Fruit fly (Drosophila melanogaster): ENCODE measurements around the gene eg.
A peak's percentile ranks its signal among the peaks of the same experiment; 100 is the strongest.

eg gene

DNA sequence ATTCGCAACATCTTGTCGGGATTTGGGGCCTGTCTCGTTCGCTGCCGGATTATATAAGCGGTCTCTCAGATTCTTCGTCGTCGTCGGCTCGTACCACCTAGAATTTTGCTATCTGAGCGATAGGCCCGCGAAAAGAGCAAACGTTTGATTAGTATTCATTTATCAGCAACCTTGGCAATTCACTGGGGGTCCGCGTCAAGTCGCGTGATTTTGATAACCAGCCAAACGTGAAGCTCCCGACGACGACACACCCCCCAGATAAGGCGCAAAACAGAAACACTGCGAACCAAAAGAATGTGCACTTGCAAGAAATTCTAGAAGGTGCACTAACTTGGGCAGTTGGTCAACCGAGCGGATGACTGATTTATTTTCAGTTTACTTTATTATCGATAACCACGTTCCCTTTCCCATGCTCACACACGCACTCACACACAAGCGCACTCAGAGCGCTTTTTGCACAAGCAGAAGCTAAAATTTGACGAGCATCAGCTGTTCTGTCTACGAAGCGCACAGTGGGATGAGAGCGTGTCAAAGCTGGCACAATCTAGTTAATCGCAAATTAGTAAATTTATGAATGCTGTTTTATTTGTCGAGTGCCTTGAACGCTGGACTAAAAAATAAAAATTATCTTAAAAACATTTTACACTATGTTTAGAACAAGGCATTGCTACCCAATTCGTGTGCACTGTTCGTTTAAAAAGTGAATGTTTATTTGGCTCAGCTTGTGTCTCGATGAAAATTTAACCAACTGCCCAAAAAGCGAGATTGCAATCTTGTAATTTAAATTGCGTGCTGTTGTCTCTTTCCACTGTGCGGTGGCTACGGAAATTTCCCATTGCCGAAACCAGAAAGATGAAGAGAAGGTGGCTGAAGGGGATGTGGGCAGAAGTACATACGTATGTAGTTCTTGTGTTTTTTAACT is 31.5 kb downstream of the eg start:
- TF ChIP-seq Kr (GFP tag; optimal IDR thresholded peaks at IDR 0.05) (no peak), CG12659 (GFP tag; optimal IDR thresholded peaks at IDR 0.05) (peak; percentile 95), eve (GFP tag; optimal IDR thresholded peaks at IDR 0.05) (peak in 1 of 2 experiments; percentile 55), dan (GFP tag; IDR thresholded peaks at IDR 0.05) (peak; percentile 65; the same call in 1 of the 2 replicates), CG34224 (GFP tag; IDR thresholded peaks at IDR 0.05; ENCODE audit: partially characterized antibody) (no peak), CG11504 (tag; optimal IDR thresholded peaks at IDR 0.05) (peak; percentile 95), gcm (GFP tag; optimal IDR thresholded peaks at IDR 0.05) (peak; percentile 90), Hr3 (GFP tag; optimal IDR thresholded peaks at IDR 0.05) (peak; percentile 91), Dip2 (GFP tag; IDR thresholded peaks at IDR 0.05) (peak; percentile 66; the same call in 1 of the 2 replicates), esg (GFP tag; conservative IDR thresholded peaks at IDR 0.05) (peak; percentile 87), CG4820 (GFP tag; optimal IDR thresholded peaks at IDR 0.05) (peak; percentile 94), ash1 (GFP tag; optimal IDR thresholded peaks at IDR 0.05) (peak; percentile 59), Neu2 (GFP tag; optimal IDR thresholded peaks at IDR 0.05; ENCODE audit: borderline replicate concordance) (peak; percentile 73), Bteb2 (GFP tag; optimal IDR thresholded peaks at IDR 0.05) (peak; percentile 85), CG6654 (GFP tag; optimal IDR thresholded peaks at IDR 0.05) (peak; percentile 84), CG4617 (GFP tag; optimal IDR thresholded peaks at IDR 0.05; ENCODE audit: borderline replicate concordance) (peak; percentile 71), sim (GFP tag; IDR thresholded peaks at IDR 0.05) (peak; percentile 77), CG14710 (tag; optimal IDR thresholded peaks at IDR 0.05) (peak; percentile 87), CG5245 (GFP tag; optimal IDR thresholded peaks at IDR 0.05) (peak; percentile 88), CG10321 (GFP tag; IDR thresholded peaks at IDR 0.05) (0 out of 2 replicates have a peak, but pooled peaks have one; percentile 36), Poxn (GFP tag; IDR thresholded peaks at IDR 0.05) (peak; percentile 42; the same call in 1 of the 2 replicates), CG1832 (GFP tag; optimal IDR thresholded peaks at IDR 0.05) (no peak), kah (GFP tag; optimal IDR thresholded peaks at IDR 0.05) (peak; percentile 85), h (optimal IDR thresholded peaks at IDR 0.05) (no peak), jing (GFP tag; optimal IDR thresholded peaks at IDR 0.05) (peak; percentile 86), tup (GFP tag; optimal IDR thresholded peaks at IDR 0.05) (peak; percentile 85), lbe (GFP tag; optimal IDR thresholded peaks at IDR 0.05) (peak; percentile 90), CG3847 (GFP tag; IDR thresholded peaks at IDR 0.05) (peak; percentile 88), Elba2 (GFP tag; optimal IDR thresholded peaks at IDR 0.05) (no peak), CG2875 (GFP tag; optimal IDR thresholded peaks at IDR 0.05) (peak; percentile 92), Side (GFP tag; optimal IDR thresholded peaks at IDR 0.05) (peak; percentile 89), Blimp-1 (GFP tag; optimal IDR thresholded peaks at IDR 0.05) (peak; percentile 91), tio (GFP tag; optimal IDR thresholded peaks at IDR 0.05) (peak; percentile 95), CG17186 (GFP tag; optimal IDR thresholded peaks at IDR 0.05) (peak; percentile 69), nom (GFP tag; optimal IDR thresholded peaks at IDR 0.05) (peak; percentile 89), CG14965 (GFP tag; optimal IDR thresholded peaks at IDR 0.05; ENCODE audit: borderline replicate concordance) (peak; percentile 77), sna (GFP tag; IDR thresholded peaks at IDR 0.05; ENCODE audit: partially characterized antibody) (peak; percentile 44; the same call in 1 of the 2 replicates), CG2129 (GFP tag; IDR thresholded peaks at IDR 0.05; ENCODE audit: partially characterized antibody) (no peak), CG3281 (GFP tag; optimal IDR thresholded peaks at IDR 0.05) (peak; percentile 94), CG8944 (GFP tag; optimal IDR thresholded peaks at IDR 0.05) (peak; percentile 82), Sry-δ (GFP tag; optimal IDR thresholded peaks at IDR 0.05) (peak; percentile 64), bab2 (GFP tag; optimal IDR thresholded peaks at IDR 0.05) (peak; percentile 89), CG16815 (GFP tag; optimal IDR thresholded peaks at IDR 0.05) (peak; percentile 88), CG4854 (GFP tag; optimal IDR thresholded peaks at IDR 0.05) (peak; percentile 91), ken (GFP tag; IDR thresholded peaks at IDR 0.05) (peak; percentile 89), bowl (GFP tag; IDR thresholded peaks at IDR 0.05) (peak; percentile 59; the same call in 1 of the 2 replicates), Hmr (GFP tag; optimal IDR thresholded peaks at IDR 0.05) (peak; percentile 95), al (GFP tag; IDR thresholded peaks at IDR 0.05) (peak; percentile 81)

Measured in whole organism, embryonic.